Fruit fly (Drosophila melanogaster) whole organism, embryonic: Measurements from ENCODE around the gene CG15641.
A peak's percentile ranks its signal among the peaks of the same experiment; 100 is the strongest.

Source experiments
- Bgb ChIP-seq: fragments of 200-800 bp; sonication (Bioruptor generic); IDR thresholded peaks from 2 replicates; pipeline ENCODE4 v1.3.6; 2022; ENCODE audit warnings: missing biosample characterization, missing genetic modification characterization; ENCODE audit not compliant: partially characterized antibody
- CG10147 ChIP-seq: fragments of 200-800 bp; sonication (Bioruptor generic); optimal IDR thresholded peaks from 2 replicates; lab custom pipeline; 2019; ENCODE audit warnings: missing biosample characterization, mild to moderate bottlenecking, missing genetic modification characterization, moderate library complexity
- CG10959 ChIP-seq: fragments of 200-800 bp; sonication (Bioruptor generic); IDR thresholded peaks from 2 replicates; pipeline ENCODE4 v1.3.6; 2022; ENCODE audit warnings: missing biosample characterization, missing genetic modification characterization
- CG11093 ChIP-seq: fragments of 200-800 bp; sonication (Bioruptor generic); IDR thresholded peaks from 3 replicates; pipeline ENCODE4 v1.3.6; 2022; ENCODE audit warnings: missing biosample characterization, missing genetic modification characterization
- CG11560 ChIP-seq: fragments of 200-800 bp; sonication (Bioruptor generic); IDR thresholded peaks from 3 replicates; pipeline ENCODE4 v1.3.6; 2022; ENCODE audit warnings: missing biosample characterization, missing genetic modification characterization
- CG12104 ChIP-seq: fragments of 200-800 bp; sonication (Bioruptor generic); optimal IDR thresholded peaks from 3 replicates; lab custom pipeline; 2016; ENCODE audit warnings: missing biosample characterization, missing genetic modification characterization
- CG12659 ChIP-seq: fragments of 200-800 bp; sonication (Bioruptor generic); optimal IDR thresholded peaks from 3 replicates; lab custom pipeline; 2017; ENCODE audit warnings: mild to moderate bottlenecking, missing biosample characterization, missing genetic modification reagents, missing genetic modification characterization
- CG12769 ChIP-seq: fragments of 200-800 bp; sonication (Bioruptor generic); optimal IDR thresholded peaks from 2 replicates; lab custom pipeline; 2019; ENCODE audit warnings: missing biosample characterization, mild to moderate bottlenecking, missing genetic modification characterization, moderate library complexity
- CG14710 ChIP-seq: fragments of 200-800 bp; sonication (Bioruptor generic); optimal IDR thresholded peaks from 3 replicates; lab custom pipeline; 2019; ENCODE audit warnings: missing biosample characterization, mild to moderate bottlenecking, missing genetic modification characterization, moderate library complexity
- CG17802 ChIP-seq: fragments of 200-800 bp; sonication (Bioruptor generic); optimal IDR thresholded peaks from 2 replicates; lab custom pipeline; 2018; ENCODE audit warnings: missing biosample characterization, mild to moderate bottlenecking, missing genetic modification characterization, moderate library complexity
- CG18262 ChIP-seq: fragments of 200-800 bp; optimal IDR thresholded peaks from 3 replicates; lab custom pipeline; 2019; ENCODE audit warnings: missing biosample characterization, mild to moderate bottlenecking, missing genetic modification characterization, moderate library complexity
- CG2120 ChIP-seq: fragments of 200-800 bp; sonication (Bioruptor generic); optimal IDR thresholded peaks from 3 replicates; lab custom pipeline; 2016; ENCODE audit warnings: missing biosample characterization, missing genetic modification characterization
- CG2678 ChIP-seq: fragments of 200-800 bp; sonication (Bioruptor generic); optimal IDR thresholded peaks from 3 replicates; lab custom pipeline; 2019; ENCODE audit warnings: missing biosample characterization, mild to moderate bottlenecking, missing genetic modification characterization, moderate library complexity
- CG2712 ChIP-seq: fragments of 200-800 bp; optimal IDR thresholded peaks from 3 replicates; lab custom pipeline; 2019; ENCODE audit warnings: missing biosample characterization, mild to moderate bottlenecking, missing genetic modification characterization, moderate library complexity
- CG30403 ChIP-seq: fragments of 200-800 bp; sonication (Bioruptor generic); optimal IDR thresholded peaks from 3 replicates; lab custom pipeline; 2016; ENCODE audit warnings: missing biosample characterization, missing genetic modification characterization
- CG4282 ChIP-seq: fragments of 200-800 bp; sonication (Bioruptor generic); optimal IDR thresholded peaks from 2 replicates; lab custom pipeline; 2016; ENCODE audit warnings: missing biosample characterization, missing genetic modification characterization
- CG4617 ChIP-seq: fragments of 200-800 bp; sonication (Bioruptor generic); optimal IDR thresholded peaks from 3 replicates; lab custom pipeline; 2016; ENCODE audit warnings: missing biosample characterization, missing genetic modification characterization, borderline replicate concordance
- CG8478 ChIP-seq: fragments of >200 bp; optimal IDR thresholded peaks from 2 replicates; lab custom pipeline; 2018
- CG9876 ChIP-seq: fragments of 200-800 bp; sonication (Bioruptor generic); optimal IDR thresholded peaks from 2 replicates; lab custom pipeline; 2016; ENCODE audit warnings: missing biosample characterization, missing genetic modification characterization
- Fer2 ChIP-seq: fragments of 200-800 bp; sonication (Bioruptor generic); optimal IDR thresholded peaks from 2 replicates; lab custom pipeline; 2018; ENCODE audit warnings: missing biosample characterization, mild to moderate bottlenecking, missing genetic modification characterization, moderate library complexity
- Kr ChIP-seq: fragments of 200-800 bp; sonication (Bioruptor generic); optimal IDR thresholded peaks from 2 replicates; lab custom pipeline; 2017; ENCODE audit warnings: missing biosample characterization, mild to moderate bottlenecking, missing genetic modification characterization
- MTF-1 ChIP-seq: fragments of 200-800 bp; sonication (Bioruptor generic); optimal IDR thresholded peaks from 2 replicates; lab custom pipeline; 2018; ENCODE audit warnings: missing biosample characterization, mild to moderate bottlenecking, missing genetic modification characterization, borderline replicate concordance
- NFAT ChIP-seq: fragments of 200-800 bp; sonication (Bioruptor generic); IDR thresholded peaks from 2 replicates; pipeline ENCODE4 v1.3.6; 2022; ENCODE audit warnings: missing biosample characterization, missing genetic modification characterization
- Rfx ChIP-seq: fragments of 200-800 bp; sonication (Bioruptor generic); IDR thresholded peaks from 2 replicates; pipeline ENCODE4 v1.3.6; 2022; ENCODE audit warnings: missing biosample characterization, missing genetic modification characterization
- Sin3A ChIP-seq: fragments of >200 bp; optimal IDR thresholded peaks from 2 replicates; lab custom pipeline; 2018
- Sry-δ ChIP-seq: fragments of 200-800 bp; sonication (Bioruptor generic); optimal IDR thresholded peaks from 2 replicates; lab custom pipeline; 2016; ENCODE audit warnings: missing biosample characterization, missing genetic modification characterization
- YL-1 ChIP-seq: fragments of 200-800 bp; sonication (Bioruptor generic); optimal IDR thresholded peaks from 3 replicates; lab custom pipeline; 2017; ENCODE audit warnings: missing biosample characterization, mild to moderate bottlenecking, missing genetic modification characterization
- ab ChIP-seq: fragments of 200-800 bp; sonication (Bioruptor generic); optimal IDR thresholded peaks from 2 replicates; lab custom pipeline; 2016; ENCODE audit warnings: missing biosample characterization, missing genetic modification characterization
- ac ChIP-seq: fragments of 200-800 bp; sonication (Bioruptor generic); optimal IDR thresholded peaks from 3 replicates; lab custom pipeline; 2017; ENCODE audit warnings: missing biosample characterization, mild to moderate bottlenecking, missing genetic modification characterization
- bab2 ChIP-seq: fragments of 200-800 bp; sonication (Bioruptor generic); optimal IDR thresholded peaks from 2 replicates; lab custom pipeline; 2016; ENCODE audit warnings: missing biosample characterization, missing genetic modification characterization
- bbx ChIP-seq: fragments of 200-800 bp; sonication (Bioruptor generic); IDR thresholded peaks from 2 replicates; pipeline ENCODE4 v1.3.6; 2022; ENCODE audit warnings: missing biosample characterization, missing genetic modification characterization; ENCODE audit not compliant: partially characterized antibody
- chinmo ChIP-seq: fragments of 200-800 bp; sonication (Bioruptor generic); IDR thresholded peaks from 4 replicates; pipeline ENCODE4 v1.3.6; 2022; ENCODE audit warnings: missing biosample characterization, missing genetic modification characterization; ENCODE audit not compliant: partially characterized antibody
- ci ChIP-seq: fragments of 200-800 bp; sonication (Bioruptor generic); IDR thresholded peaks from 3 replicates; pipeline ENCODE4 v1.3.6; 2022; ENCODE audit warnings: missing biosample characterization, missing genetic modification characterization
- crol ChIP-seq: fragments of 200-800 bp; sonication (Bioruptor generic); IDR thresholded peaks from 2 replicates; pipeline ENCODE4 v1.3.6; 2022; ENCODE audit warnings: missing biosample characterization, missing genetic modification characterization
- crp ChIP-seq, 2 experiments: fragments of 200-800 bp; sonication (Bioruptor generic); optimal IDR thresholded peaks; 2 replicates in 1 of 2; 3 replicates in 1 of 2; lab custom pipeline; 2017; ENCODE audit warnings: missing biosample characterization in 2 of 2, missing genetic modification characterization in 2 of 2, mild to moderate bottlenecking in 1 of 2, moderate library complexity in 1 of 2
- dmrt11E ChIP-seq: fragments of 200-800 bp; sonication (Bioruptor generic); optimal IDR thresholded peaks from 3 replicates; lab custom pipeline; 2018; ENCODE audit warnings: missing biosample characterization, mild to moderate bottlenecking, missing genetic modification characterization, moderate library complexity
- eyg ChIP-seq: fragments of 200-800 bp; sonication (Bioruptor generic); optimal IDR thresholded peaks from 3 replicates; lab custom pipeline; 2016; ENCODE audit warnings: missing biosample characterization, missing genetic modification characterization
- insv ChIP-seq, 2 experiments: fragments of 200-800 bp; sonication (Bioruptor generic); optimal IDR thresholded peaks; 3 replicates each; lab custom pipeline; 2016 to 2018; ENCODE audit warnings: missing biosample characterization in 2 of 2, missing genetic modification characterization in 2 of 2
- lbe ChIP-seq: fragments of 200-800 bp; sonication (Bioruptor generic); optimal IDR thresholded peaks from 2 replicates; lab custom pipeline; 2016; ENCODE audit warnings: missing biosample characterization, mild to moderate bottlenecking, missing genetic modification characterization
- nmo ChIP-seq: fragments of 200-800 bp; sonication (Bioruptor generic); optimal IDR thresholded peaks from 2 replicates; lab custom pipeline; 2018; ENCODE audit warnings: missing biosample characterization, mild to moderate bottlenecking, missing genetic modification characterization, moderate library complexity
- p53 ChIP-seq: fragments of 200-800 bp; sonication (Bioruptor generic); optimal IDR thresholded peaks from 2 replicates; lab custom pipeline; 2016; ENCODE audit warnings: missing biosample characterization, missing genetic modification characterization
- phol ChIP-seq: fragments of 200-800 bp; sonication (Bioruptor generic); optimal IDR thresholded peaks from 3 replicates; lab custom pipeline; 2018; ENCODE audit warnings: missing biosample characterization, mild to moderate bottlenecking, missing genetic modification characterization, moderate library complexity
- sens ChIP-seq: fragments of 200-800 bp; sonication (Bioruptor generic); peaks from one replicate; lab custom pipeline; 2016; ENCODE audit warnings: missing biosample characterization, missing genetic modification characterization
- slbo ChIP-seq: fragments of 200-800 bp; sonication (Bioruptor generic); IDR thresholded peaks from 2 replicates; pipeline ENCODE4 v1.3.6; 2022; ENCODE audit warnings: missing biosample characterization, missing genetic modification characterization
- tll ChIP-seq, 2 experiments: fragments of 200-800 bp in 1 of 2; fragments of >200 bp in 1 of 2; sonication (Bioruptor generic) in 1 of 2; optimal IDR thresholded peaks; 2 replicates each; lab custom pipeline; 2017 to 2019; ENCODE audit warnings: missing biosample characterization in 2 of 2, missing genetic modification characterization in 2 of 2, mild to moderate bottlenecking in 1 of 2, moderate library complexity in 1 of 2
- trem ChIP-seq: fragments of 200-800 bp; optimal IDR thresholded peaks from 3 replicates; lab custom pipeline; 2019; ENCODE audit warnings: missing biosample characterization, mild to moderate bottlenecking, missing genetic modification characterization, moderate library complexity
- zf30C ChIP-seq: fragments of 200-800 bp; sonication (Bioruptor generic); optimal IDR thresholded peaks from 3 replicates; lab custom pipeline; 2018; ENCODE audit warnings: missing biosample characterization, mild to moderate bottlenecking, missing genetic modification characterization
- zfh2 ChIP-seq: fragments of 200-800 bp; sonication (Bioruptor generic); optimal IDR thresholded peaks from 2 replicates; lab custom pipeline; 2016; ENCODE audit warnings: missing biosample characterization, missing genetic modification characterization

The CG15641 gene

dm6 chrX:15449490-15450326 is 18.0 kb upstream of the CG15641 start, which contains the start of the genes Scamp and Ahcy:
TSS of gene Scamp (minus strand) at chrX:15449883.
TSS of gene Ahcy (plus strand) at chrX:15450261.
- TF ChIP-seq YL-1 (peak; percentile 57), Bgb (GFP tag; lab: Robert Waterston, UW) (peak; percentile 32; the same call in 1 of the 2 replicates), p53 (no peak), CG18262 (tag; lab: Kevin White, UChicago) (peak; percentile 19), CG2712 (tag; lab: Kevin White, UChicago) (peak; percentile 32), slbo (0 out of 2 replicates have a peak, but pooled peaks have one; percentile 20), Fer2 (tag; lab: Kevin White, UChicago) (no peak), CG4282 (GFP tag; lab: Kevin White, UChicago) (no peak), nmo (GFP tag; lab: Kevin White, UChicago) (peak; percentile 44), crp (GFP tag; optimal IDR thresholded peaks at IDR 0.05; lab: Kevin White, UChicago) (peak in 1 of 2 experiments; percentile 15), ab (no peak), Sin3A (lab: Kevin White, UChicago) (peak; percentile 34), tll (GFP tag; optimal IDR thresholded peaks at IDR 0.05; lab: Kevin White, UChicago) (no peak), lbe (GFP tag; lab: Kevin White, UChicago) (no peak), chinmo (0 out of 4 replicates have a peak, but pooled peaks have one; percentile 56), phol (tag; lab: Kevin White, UChicago) (peak; percentile 76), dmrt11E (no peak), CG4617 (peak; percentile 56), CG12769 (tag; lab: Kevin White, UChicago) (peak; percentile 15), CG10959 (GFP tag; lab: Robert Waterston, UW) (no peak), bab2 (no peak), crol (GFP tag; lab: Robert Waterston, UW) (peak; percentile 46), CG2678 (tag; lab: Kevin White, UChicago) (peak; percentile 32), CG10147 (GFP tag; lab: Kevin White, UChicago) (peak; percentile 6), ac (GFP tag; lab: Kevin White, UChicago) (no peak), zfh2 (GFP tag; lab: Kevin White, UChicago) (no peak), trem (tag; lab: Kevin White, UChicago) (peak; percentile 21), MTF-1 (GFP tag; lab: Kevin White, UChicago) (no peak), CG9876 (GFP tag; lab: Kevin White, UChicago) (no peak), sens (GFP tag; lab: Kevin White, UChicago) (peak; percentile 70), CG30403 (peak; percentile 30), CG17802 (tag; lab: Kevin White, UChicago) (no peak), CG11560 (tag; lab: Robert Waterston, UW) (no peak), insv (GFP tag; optimal IDR thresholded peaks at IDR 0.05; lab: Kevin White, UChicago) (peak; percentile 45 to 85), CG11093 (GFP tag; lab: Robert Waterston, UW) (no peak), Rfx (GFP tag; lab: Robert Waterston, UW) (0 out of 2 replicates have a peak, but pooled peaks have one; percentile 6), eyg (GFP tag; lab: Kevin White, UChicago) (no peak), CG8478 (peak; percentile 81), bbx (GFP tag; lab: Robert Waterston, UW) (peak; percentile 28; the same call in 1 of the 2 replicates), CG2120 (GFP tag; lab: Kevin White, UChicago) (peak; percentile 37), Kr (GFP tag; lab: Kevin White, UChicago) (no peak), ci (GFP tag; lab: Robert Waterston, UW) (no peak), NFAT (GFP tag; lab: Robert Waterston, UW) (0 out of 2 replicates have a peak, but pooled peaks have one; percentile 12), zf30C (GFP tag; lab: Kevin White, UChicago) (peak; percentile 10), CG12659 (peak; percentile 55), CG12104 (no peak), CG14710 (peak; percentile 60), Sry-δ (GFP tag; lab: Kevin White, UChicago) (peak; percentile 80)
